Fruit fly (Drosophila melanogaster) whole organism, embryonic: ENCODE data around the gene CG32428.
A peak's percentile ranks its signal among the peaks of the same experiment; 100 is the strongest.

Experiments used
- CG10565 ChIP-seq: fragments of 200-800 bp; sonication (Bioruptor generic); optimal IDR thresholded peaks from 3 replicates; lab custom pipeline; 2016; ENCODE audit warnings: missing biosample characterization, mild to moderate bottlenecking, missing genetic modification characterization
- CG11247 ChIP-seq: fragments of 200-800 bp; sonication (Bioruptor generic); IDR thresholded peaks from 2 replicates; pipeline ENCODE4 v1.3.6; 2022; ENCODE audit warnings: missing biosample characterization, missing genetic modification characterization
- CG12299 ChIP-seq: fragments of 200-800 bp; sonication (Bioruptor generic); optimal IDR thresholded peaks from 2 replicates; lab custom pipeline; 2018; ENCODE audit warnings: missing biosample characterization, mild to moderate bottlenecking, missing genetic modification characterization
- CG1792 ChIP-seq: fragments of 200-800 bp; sonication (Bioruptor generic); optimal IDR thresholded peaks from 2 replicates; lab custom pipeline; 2016; ENCODE audit warnings: missing biosample characterization, missing genetic modification characterization
- CG33213 ChIP-seq: fragments of 200-800 bp; sonication (Bioruptor generic); optimal IDR thresholded peaks from 3 replicates; lab custom pipeline; 2016; ENCODE audit warnings: missing biosample characterization, missing genetic modification characterization
- CG34422 ChIP-seq: fragments of 200-800 bp; sonication (Bioruptor generic); IDR thresholded peaks from 3 replicates; pipeline ENCODE4 v1.3.6; 2022; ENCODE audit warnings: missing biosample characterization, missing genetic modification characterization
- CG3726 ChIP-seq: fragments of 200-800 bp; sonication (Bioruptor generic); IDR thresholded peaks from 3 replicates; pipeline ENCODE4, ENCODE4 v1.3.6; 2022; ENCODE audit warnings: missing biosample characterization, missing genetic modification characterization
- CG6854 ChIP-seq: fragments of 200-800 bp; sonication (Bioruptor generic); optimal IDR thresholded peaks from 3 replicates; lab custom pipeline; 2017; ENCODE audit warnings: missing biosample characterization, mild to moderate bottlenecking, missing genetic modification characterization
- CkIIα-i1 ChIP-seq: fragments of 200-800 bp; sonication (Bioruptor generic); IDR thresholded peaks from 2 replicates; pipeline ENCODE4 v1.3.6; 2022; ENCODE audit warnings: missing biosample characterization, missing genetic modification characterization
- Lpt ChIP-seq: fragments of >200 bp; optimal IDR thresholded peaks from 2 replicates; lab custom pipeline; 2018; ENCODE audit warnings: missing biosample characterization, missing genetic modification characterization
- ftz-f1 ChIP-seq: fragments of 200-800 bp; sonication (Bioruptor generic); optimal IDR thresholded peaks from 2 replicates; lab custom pipeline; 2016; ENCODE audit warnings: missing biosample characterization, missing genetic modification characterization
- stc ChIP-seq: fragments of 200-800 bp; sonication (Bioruptor generic); IDR thresholded peaks from 2 replicates; pipeline ENCODE4 v1.3.6; 2022; ENCODE audit warnings: missing biosample characterization, missing genetic modification characterization

DNA sequence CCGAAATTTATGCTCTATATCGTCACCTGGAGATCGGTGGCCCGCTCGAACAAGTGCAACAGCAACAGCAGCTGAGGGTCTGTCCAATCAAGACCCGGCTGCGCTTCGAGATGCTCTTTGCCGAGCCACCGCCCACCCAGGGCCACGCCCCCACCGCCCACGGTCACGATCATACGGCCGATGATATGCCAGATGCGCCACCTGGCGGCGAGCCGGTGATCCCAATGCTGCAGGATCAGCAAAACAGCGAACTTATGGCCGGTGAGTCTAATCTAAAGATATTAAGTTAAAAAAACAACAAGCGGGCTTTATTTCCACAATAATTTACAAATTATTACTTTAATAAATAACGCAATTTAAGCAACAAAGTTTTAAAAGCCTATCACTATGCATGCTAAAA is 24.7 kb upstream of the CG32428 start:
- TF ChIP-seq CG10565 (GFP tag; lab: Kevin White, UChicago) (no peak), CG34422 (GFP tag; lab: Robert Waterston, UW) (no peak), stc (GFP tag; lab: Robert Waterston, UW) (peak; percentile 24; the same call in 1 of the 2 replicates), Lpt (no peak), CG11247 (no peak), CG12299 (no peak), CG1792 (GFP tag; lab: Kevin White, UChicago) (no peak), CkIIα-i1 (GFP tag; lab: Robert Waterston, UW) (no peak), CG6854 (GFP tag; lab: Kevin White, UChicago) (no peak), CG3726 (no peak), CG33213 (GFP tag; lab: Kevin White, UChicago) (no peak), ftz-f1 (GFP tag; lab: Kevin White, UChicago) (no peak)
